Worm (Caenorhabditis elegans) whole organism, young adult: Measurements from ENCODE around the gene snap-29.

ENCODE experiments used
- dpff-1 ChIP-seq: sonication (generic microtip); optimal IDR thresholded peaks from 2 replicates; lab custom pipeline; 2017; ENCODE audit warnings: mild to moderate bottlenecking, missing genetic modification characterization, missing compliant biosample characterization
- ets-4 ChIP-seq: fragments of 200-800 bp; sonication (Bioruptor generic); optimal IDR thresholded peaks from 2 replicates; lab custom pipeline; 2018; ENCODE audit warnings: mild to moderate bottlenecking, missing genetic modification characterization, missing compliant biosample characterization
- snpc-1.3 ChIP-seq: sonication (generic microtip); optimal IDR thresholded peaks from 2 replicates; lab custom pipeline; 2017; ENCODE audit warnings: missing genetic modification characterization, mild to moderate bottlenecking, missing compliant biosample characterization, antibody characterized with exemption, moderate library complexity, missing genotype, missing genetic modification reagents; ENCODE audit not compliant: insufficient read depth

- TF ChIP-seq snpc-1.3 (tag; lab: Kevin White, UChicago) (no peak), ets-4 (no peak), dpff-1 (no peak)
Observed at ce11 chrIII:8807246-8807645, 31.2 kb downstream of the snap-29 start, which contains the start of gene F54F2.7.
